Worm (Caenorhabditis elegans): ENCODE data around the gene gldi-8.

DNA sequence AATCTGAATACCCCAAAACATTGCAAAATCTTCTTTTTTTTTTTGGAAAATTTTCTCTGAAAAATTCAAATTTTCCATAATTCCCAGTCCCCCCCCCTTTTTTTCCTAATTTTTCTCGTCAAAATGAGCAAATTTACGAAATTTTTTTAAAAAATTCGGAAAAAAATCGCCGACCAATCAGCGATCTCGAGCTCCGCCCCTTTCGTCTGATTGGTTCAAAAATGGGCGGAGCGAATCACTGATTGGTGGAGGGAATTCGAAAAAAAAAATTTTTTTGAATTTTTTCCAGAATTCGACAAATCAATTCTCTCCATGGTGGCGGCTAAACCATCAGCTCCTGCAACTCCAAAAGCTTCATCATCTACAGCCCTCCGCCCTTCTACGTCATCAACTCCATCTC, 39.1 kb upstream of the gldi-8 start:
- TF ChIP-seq ama-1 (optimal IDR thresholded peaks at IDR 0.05) (no peak), R02D3.7 (tag; optimal IDR thresholded peaks at IDR 0.05) (no peak), C34F6.9 (tag; optimal IDR thresholded peaks at IDR 0.05) (no peak), sem-4 (tag; optimal IDR thresholded peaks at IDR 0.05) (no peak), ceh-82 (tag; optimal IDR thresholded peaks at IDR 0.05) (no peak), ZK546.5 (tag; optimal IDR thresholded peaks at IDR 0.05) (no peak), unc-62 (GFP tag; optimal IDR thresholded peaks at IDR 0.05) (no peak), lin-13 (GFP tag; optimal IDR thresholded peaks at IDR 0.05) (no peak), egl-27 (tag; optimal IDR thresholded peaks at IDR 0.05) (no peak)

All from whole organism, L2 larva.